Fruit fly (Drosophila melanogaster): Measurements from ENCODE around the gene Nmdar1.

DNA sequence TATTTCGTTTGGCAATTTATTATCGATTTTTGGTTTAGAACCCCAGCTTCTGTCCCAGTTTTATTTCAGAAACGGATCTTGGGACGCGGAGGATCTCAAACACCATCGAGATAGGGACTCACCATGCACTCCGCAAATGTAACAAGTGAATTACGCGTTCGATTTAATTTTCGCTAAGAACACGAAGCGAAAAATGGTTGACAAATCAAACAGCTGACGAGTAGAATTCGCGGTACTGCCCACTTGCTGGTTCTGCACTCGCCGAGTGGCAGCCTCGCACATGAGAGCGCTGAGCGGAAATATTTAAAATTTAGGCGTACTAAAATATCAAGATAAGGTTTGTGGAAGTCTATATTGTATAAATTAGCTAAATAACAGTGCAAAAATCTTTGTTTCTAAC, 40.3 kb upstream of the Nmdar1 start, which contains the start of gene Pi4KIIalpha:
- TF ChIP-seq Pif1B (GFP tag; optimal IDR thresholded peaks at IDR 0.05) (no peak), fd96Ca (GFP tag; IDR thresholded peaks at IDR 0.05) (no peak), rn (GFP tag; IDR thresholded peaks at IDR 0.05) (no peak), CG15710 (tag; optimal IDR thresholded peaks at IDR 0.05) (no peak), CG8159 (tag; optimal IDR thresholded peaks at IDR 0.05) (no peak), CG17806 (tag; optimal IDR thresholded peaks at IDR 0.05) (no peak), CG8301 (tag; optimal IDR thresholded peaks at IDR 0.05) (no peak), CG14655 (GFP tag; optimal IDR thresholded peaks at IDR 0.05) (no peak), CG10348 (GFP tag; IDR thresholded peaks at IDR 0.05) (no peak), Pif1A (GFP tag; optimal IDR thresholded peaks at IDR 0.05) (no peak), CG32121 (GFP tag; IDR thresholded peaks at IDR 0.05) (no peak), Ets98B (GFP tag; IDR thresholded peaks at IDR 0.05) (no peak), CG9948 (tag; optimal IDR thresholded peaks at IDR 0.05) (no peak)

Measured in whole organism, pupa.